Worm (Caenorhabditis elegans): Measurements from ENCODE around the gene srz-37.

DNA sequence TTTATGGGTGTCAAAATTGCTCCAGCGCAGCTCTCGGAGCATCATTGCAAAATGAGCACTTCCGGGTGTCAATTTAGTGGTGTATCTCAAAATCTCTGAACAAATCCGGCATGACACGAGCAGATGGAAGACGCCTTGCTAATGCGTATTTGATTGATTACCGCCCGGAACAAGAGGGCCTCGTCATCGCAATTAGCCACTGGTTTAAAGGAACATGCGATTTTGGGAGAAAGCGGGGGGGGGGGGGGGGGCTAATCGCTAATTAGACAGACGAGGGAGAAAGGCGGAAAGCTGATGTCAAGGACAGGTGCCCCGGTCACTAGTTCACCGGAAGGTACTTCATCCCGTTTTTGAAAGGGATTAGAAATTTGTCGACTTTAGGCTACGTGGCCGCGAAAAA is 40.0 kb upstream of the srz-37 start:
- no peak for TF ChIP-seq mdl-1 (tag; optimal IDR thresholded peaks at IDR 0.05)
- no peak for TF ChIP-seq mdt-29 (GFP tag; IDR thresholded peaks at IDR 0.05)
- no peak for TF ChIP-seq jun-1 (tag; optimal IDR thresholded peaks at IDR 0.05)
- TF ChIP-seq lin-13 (GFP tag; optimal IDR thresholded peaks at IDR 0.05) = no peak
- no peak for TF ChIP-seq aly-2 (tag; optimal IDR thresholded peaks at IDR 0.05)
- no peak for TF ChIP-seq mxl-2 (GFP tag; conservative IDR thresholded peaks at IDR 0.05)
